Fruit fly (Drosophila melanogaster) whole organism, embryonic: ENCODE results near the gene Syp.

Experiments
- Ada2b ChIP-seq: fragments of 200-800 bp; sonication (Bioruptor generic); IDR thresholded peaks from 2 replicates; pipeline ENCODE4 v1.3.6; 2022; ENCODE audit warnings: missing biosample characterization, missing genetic modification characterization
- CG10209 ChIP-seq: fragments of 200-800 bp; sonication (Bioruptor generic); optimal IDR thresholded peaks from 3 replicates; lab custom pipeline; 2017; ENCODE audit warnings: missing biosample characterization, mild to moderate bottlenecking, missing genetic modification characterization, missing genetic modification reagents
- CG11085 ChIP-seq: fragments of 200-800 bp; sonication (Bioruptor generic); IDR thresholded peaks from 2 replicates; pipeline ENCODE4 v1.3.6; 2022; ENCODE audit warnings: missing biosample characterization, missing genetic modification characterization
- CG12299 ChIP-seq: fragments of 200-800 bp; sonication (Bioruptor generic); optimal IDR thresholded peaks from 2 replicates; lab custom pipeline; 2018; ENCODE audit warnings: missing biosample characterization, mild to moderate bottlenecking, missing genetic modification characterization
- CG1233 ChIP-seq: fragments of 200-800 bp; sonication (Bioruptor generic); optimal IDR thresholded peaks from 4 replicates; lab custom pipeline; 2018; ENCODE audit warnings: missing biosample characterization, mild to moderate bottlenecking, missing genetic modification characterization
- CG12744 ChIP-seq: fragments of 200-800 bp; sonication (Bioruptor generic); optimal IDR thresholded peaks from 2 replicates; lab custom pipeline; 2016; ENCODE audit warnings: missing biosample characterization, missing genetic modification characterization
- CG1529 ChIP-seq: fragments of 200-800 bp; sonication (Bioruptor generic); optimal IDR thresholded peaks from 3 replicates; lab custom pipeline; 2018; ENCODE audit warnings: missing biosample characterization, missing genetic modification characterization
- CG15479 ChIP-seq: fragments of 200-800 bp; sonication (Bioruptor generic); optimal IDR thresholded peaks from 3 replicates; lab custom pipeline; 2019; ENCODE audit warnings: missing biosample characterization, mild to moderate bottlenecking, missing genetic modification characterization, moderate library complexity
- CG1647 ChIP-seq: fragments of 200-800 bp; sonication (Bioruptor generic); optimal IDR thresholded peaks from 3 replicates; lab custom pipeline; 2016; ENCODE audit warnings: missing biosample characterization, missing genetic modification characterization
- CG16813 ChIP-seq: fragments of 200-800 bp; sonication (Bioruptor generic); IDR thresholded peaks from 3 replicates; pipeline ENCODE4 v1.3.6; 2022; ENCODE audit warnings: missing biosample characterization, missing genetic modification characterization; ENCODE audit not compliant: partially characterized antibody
- CG3847 ChIP-seq: fragments of 200-800 bp; sonication (Bioruptor generic); IDR thresholded peaks from 2 replicates; pipeline ENCODE4 v1.3.6; 2022; ENCODE audit warnings: missing biosample characterization, missing genetic modification characterization
- CG4730 ChIP-seq: fragments of 200-800 bp; sonication (Bioruptor generic); IDR thresholded peaks from 2 replicates; pipeline ENCODE4 v1.3.6; 2022; ENCODE audit warnings: missing biosample characterization, missing genetic modification characterization
- CG6765 ChIP-seq: fragments of 200-800 bp; sonication (Bioruptor generic); optimal IDR thresholded peaks from 3 replicates; lab custom pipeline; 2017; ENCODE audit warnings: missing biosample characterization, mild to moderate bottlenecking, missing genetic modification characterization
- CG6791 ChIP-seq: fragments of 200-800 bp; sonication (Bioruptor generic); IDR thresholded peaks from 3 replicates; pipeline ENCODE4 v1.3.6; 2022; ENCODE audit warnings: missing biosample characterization, missing genetic modification characterization; ENCODE audit not compliant: partially characterized antibody
- CG6854 ChIP-seq: fragments of 200-800 bp; sonication (Bioruptor generic); optimal IDR thresholded peaks from 3 replicates; lab custom pipeline; 2017; ENCODE audit warnings: missing biosample characterization, mild to moderate bottlenecking, missing genetic modification characterization
- CG7357 ChIP-seq: fragments of 200-800 bp; sonication (Bioruptor generic); IDR thresholded peaks from 3 replicates; pipeline ENCODE4 v1.3.6; 2022; ENCODE audit warnings: missing biosample characterization, missing genetic modification characterization
- CG8478 ChIP-seq: fragments of >200 bp; optimal IDR thresholded peaks from 2 replicates; lab custom pipeline; 2018
- Deaf1 ChIP-seq: fragments of 200-800 bp; optimal IDR thresholded peaks from 3 replicates; lab custom pipeline; 2019; ENCODE audit warnings: missing biosample characterization, mild to moderate bottlenecking, missing genetic modification characterization, moderate library complexity
- Doc3 ChIP-seq: fragments of 200-800 bp; sonication (Bioruptor generic); IDR thresholded peaks from 3 replicates; pipeline ENCODE4 v1.3.6; 2022; ENCODE audit warnings: missing biosample characterization, missing genetic modification characterization; ENCODE audit not compliant: partially characterized antibody
- Drgx ChIP-seq: fragments of 200-800 bp; sonication (Bioruptor generic); IDR thresholded peaks from 2 replicates; pipeline ENCODE4 v1.3.6; 2022; ENCODE audit warnings: missing biosample characterization, missing genetic modification characterization
- E2f1 ChIP-seq: fragments of 200-800 bp; sonication (Bioruptor generic); IDR thresholded peaks from 2 replicates; pipeline ENCODE4 v1.3.6; 2022; ENCODE audit warnings: missing biosample characterization, missing genetic modification characterization
- Ets65A ChIP-seq: fragments of 200-800 bp; sonication (Bioruptor generic); peaks from one replicate; lab custom pipeline; 2016; ENCODE audit warnings: missing biosample characterization, missing genetic modification characterization
- Hand ChIP-seq: fragments of 200-800 bp; sonication (Bioruptor generic); optimal IDR thresholded peaks from 2 replicates; lab custom pipeline; 2017; ENCODE audit warnings: mild to moderate bottlenecking, missing biosample characterization, missing genetic modification reagents, missing genetic modification characterization
- Max ChIP-seq: fragments of 200-800 bp; sonication (Bioruptor generic); optimal IDR thresholded peaks from 2 replicates; lab custom pipeline; 2016; ENCODE audit warnings: missing biosample characterization, mild to moderate bottlenecking, missing genetic modification characterization
- Oaz ChIP-seq: fragments of 200-800 bp; sonication (Bioruptor generic); IDR thresholded peaks from 2 replicates; pipeline ENCODE4 v1.3.6; 2022; ENCODE audit warnings: missing biosample characterization, missing genetic modification characterization
- Poxn ChIP-seq: fragments of 200-800 bp; sonication (Bioruptor generic); IDR thresholded peaks from 2 replicates; pipeline ENCODE4 v1.3.6; 2022; ENCODE audit warnings: missing biosample characterization, missing genetic modification characterization
- Sry-β ChIP-seq: fragments of 200-800 bp; sonication (Bioruptor generic); optimal IDR thresholded peaks from 2 replicates; lab custom pipeline; 2018; ENCODE audit warnings: missing biosample characterization, mild to moderate bottlenecking, missing genetic modification characterization, moderate library complexity
- Trl ChIP-seq, 3 experiments: fragments of >200 bp in 2 of 3; fragments of 200-800 bp in 1 of 3; sonication (Bioruptor generic) in 1 of 3; optimal IDR thresholded peaks; 2 replicates in 1 of 3; 3 replicates in 2 of 3; lab custom pipeline; 2016 to 2017; ENCODE audit warnings: missing biosample characterization in 1 of 3, missing genetic modification characterization in 1 of 3
- Usf ChIP-seq: fragments of 200-800 bp; sonication (Bioruptor generic); optimal IDR thresholded peaks from 2 replicates; lab custom pipeline; 2017; ENCODE audit warnings: missing genotype, missing biosample characterization, missing genetic modification characterization
- abd-A ChIP-seq: fragments of 200-800 bp; sonication (Bioruptor generic); optimal IDR thresholded peaks from 3 replicates; lab custom pipeline; 2019; ENCODE audit warnings: missing biosample characterization, mild to moderate bottlenecking, missing genetic modification characterization, moderate library complexity
- bsh ChIP-seq, 2 experiments: fragments of 200-800 bp; sonication (Bioruptor generic); optimal IDR thresholded peaks; 2 replicates each; lab custom pipeline; 2017 to 2018; ENCODE audit warnings: mild to moderate bottlenecking in 2 of 2, missing biosample characterization in 2 of 2, missing genetic modification characterization in 2 of 2, moderate library complexity in 1 of 2
- caup ChIP-seq: fragments of 200-800 bp; sonication (Bioruptor generic); optimal IDR thresholded peaks from 3 replicates; lab custom pipeline; 2017; ENCODE audit warnings: missing biosample characterization, mild to moderate bottlenecking, missing genetic modification characterization, moderate library complexity; ENCODE audit not compliant: severe bottlenecking
- corto ChIP-seq: fragments of 200-800 bp; sonication (Bioruptor generic); optimal IDR thresholded peaks from 2 replicates; lab custom pipeline; 2016; ENCODE audit warnings: missing biosample characterization, mild to moderate bottlenecking, missing genetic modification characterization, moderate library complexity
- dysf ChIP-seq: fragments of 200-800 bp; sonication (Bioruptor generic); IDR thresholded peaks from 3 replicates; pipeline ENCODE4 v1.3.6; 2022; ENCODE audit warnings: missing biosample characterization, missing genetic modification characterization
- lbe ChIP-seq: fragments of 200-800 bp; sonication (Bioruptor generic); optimal IDR thresholded peaks from 2 replicates; lab custom pipeline; 2016; ENCODE audit warnings: missing biosample characterization, mild to moderate bottlenecking, missing genetic modification characterization
- lola ChIP-seq, 3 experiments: fragments of >200 bp in 2 of 3; fragments of 200-800 bp in 1 of 3; sonication (Bioruptor generic) in 1 of 3; optimal IDR thresholded peaks; 2 replicates each; lab custom pipeline; 2017 to 2019; ENCODE audit warnings: missing biosample characterization in 3 of 3, missing genetic modification characterization in 3 of 3, mild to moderate bottlenecking in 1 of 3, moderate library complexity in 1 of 3
- mam ChIP-seq: fragments of 200-800 bp; sonication (Bioruptor generic); optimal IDR thresholded peaks from 3 replicates; lab custom pipeline; 2016; ENCODE audit warnings: missing biosample characterization, missing genetic modification characterization
- nom ChIP-seq: fragments of 200-800 bp; sonication (Bioruptor generic); optimal IDR thresholded peaks from 2 replicates; lab custom pipeline; 2017; ENCODE audit warnings: missing biosample characterization, missing genetic modification characterization, mild to moderate bottlenecking, moderate library complexity, missing genetic modification reagents
- peb ChIP-seq: fragments of 200-800 bp; sonication (Bioruptor generic); IDR thresholded peaks from 2 replicates; pipeline ENCODE4 v1.3.6; 2022; ENCODE audit warnings: missing biosample characterization, missing genetic modification characterization
- pzg ChIP-seq: fragments of 200-800 bp; sonication (Bioruptor generic); optimal IDR thresholded peaks from 3 replicates; lab custom pipeline; 2018; ENCODE audit warnings: missing biosample characterization, mild to moderate bottlenecking, missing genetic modification characterization, moderate library complexity
- scrt ChIP-seq: fragments of 200-800 bp; sonication (Bioruptor generic); optimal IDR thresholded peaks from 2 replicates; lab custom pipeline; 2018; ENCODE audit warnings: missing biosample characterization, mild to moderate bottlenecking, missing genetic modification characterization, moderate library complexity
- sd ChIP-seq: fragments of 200-800 bp; sonication (Bioruptor generic); optimal IDR thresholded peaks from 3 replicates; lab custom pipeline; 2018; ENCODE audit warnings: missing biosample characterization, mild to moderate bottlenecking, missing genetic modification characterization, moderate library complexity
- so ChIP-seq: fragments of 200-800 bp; sonication (Bioruptor generic); IDR thresholded peaks from 3 replicates; pipeline ENCODE4 v1.3.6; 2022; ENCODE audit warnings: missing biosample characterization, missing genetic modification characterization
- toy ChIP-seq: fragments of 200-800 bp; sonication (Bioruptor generic); IDR thresholded peaks from 2 replicates; pipeline ENCODE4 v1.3.6; 2022; ENCODE audit warnings: missing biosample characterization, missing genetic modification characterization
- tup ChIP-seq: fragments of 200-800 bp; sonication (Bioruptor generic); optimal IDR thresholded peaks from 2 replicates; lab custom pipeline; 2016; ENCODE audit warnings: missing biosample characterization, mild to moderate bottlenecking, missing genetic modification characterization, moderate library complexity
- wek ChIP-seq: fragments of 200-800 bp; sonication (Bioruptor generic); optimal IDR thresholded peaks from 3 replicates; lab custom pipeline; 2018; ENCODE audit warnings: missing biosample characterization, mild to moderate bottlenecking, missing genetic modification characterization, moderate library complexity
- zen2 ChIP-seq: fragments of 200-800 bp; sonication (Bioruptor generic); IDR thresholded peaks from 3 replicates; pipeline ENCODE4 v1.3.6; 2022; ENCODE audit warnings: missing biosample characterization, missing genetic modification characterization; ENCODE audit not compliant: partially characterized antibody

Syp gene

dm6 chr3R:20779969-20780368, 23.4 kb downstream of the Syp start:
- TF ChIP-seq CG7357 (GFP tag; lab: Robert Waterston, UW), result 0 out of 3 replicates have a peak, but pooled peaks have one; percentile 25
- TF ChIP-seq CG16813 (GFP tag; lab: Robert Waterston, UW), result 0 out of 3 replicates have a peak, but pooled peaks have one; percentile 33
- TF ChIP-seq CG15479, result peak; percentile 28
- peak; percentile 53 for TF ChIP-seq lbe
- no peak for TF ChIP-seq tup
- peak; percentile 82 for TF ChIP-seq Deaf1 (tag; lab: Kevin White, UChicago)
- TF ChIP-seq Drgx, result peak; percentile 83
- TF ChIP-seq zen2, result 0 out of 3 replicates have a peak, but pooled peaks have one; percentile 21
- TF ChIP-seq CG8478, result peak; percentile 41
- no peak for TF ChIP-seq Poxn (GFP tag; lab: Robert Waterston, UW)
- TF ChIP-seq bsh (GFP tag; optimal IDR thresholded peaks at IDR 0.05; lab: Kevin White, UChicago), result peak in 1 of 2 experiments; percentile 56
- TF ChIP-seq Ets65A, result peak; percentile 25
- peak; percentile 75 for TF ChIP-seq corto
- peak; percentile 93 for TF ChIP-seq nom (GFP tag; lab: Kevin White, UChicago)
- no peak for TF ChIP-seq scrt (GFP tag; lab: Kevin White, UChicago)

- TF ChIP-seq Hand (GFP tag; lab: Kevin White, UChicago) (no peak), lola (GFP tag; optimal IDR thresholded peaks at IDR 0.05; lab: Kevin White, UChicago) (no peak), CG4730 (GFP tag; lab: Robert Waterston, UW) (no peak), nom (GFP tag; lab: Kevin White, UChicago) (peak; percentile 65), CG1233 (GFP tag; lab: Kevin White, UChicago) (no peak), CG12744 (no peak), Max (GFP tag; lab: Kevin White, UChicago) (no peak), E2f1 (no peak), pzg (no peak), CG1529 (GFP tag; lab: Kevin White, UChicago) (no peak), mam (GFP tag; lab: Kevin White, UChicago) (no peak), CG6854 (GFP tag; lab: Kevin White, UChicago) (no peak), bsh (GFP tag; optimal IDR thresholded peaks at IDR 0.05; lab: Kevin White, UChicago) (peak in 1 of 2 experiments; percentile 74), dysf (no peak), CG10209 (GFP tag; lab: Kevin White, UChicago) (no peak), peb (GFP tag; lab: Robert Waterston, UW) (no peak), CG6765 (GFP tag; lab: Kevin White, UChicago) (no peak), so (no peak), sd (tag; lab: Kevin White, UChicago) (no peak), Ada2b (no peak), Doc3 (GFP tag; lab: Robert Waterston, UW) (no peak), Drgx (peak; percentile 73), Sry-β (GFP tag; lab: Kevin White, UChicago) (no peak), wek (GFP tag; lab: Kevin White, UChicago) (no peak), CG3847 (GFP tag; lab: Robert Waterston, UW) (no peak)
Observed at dm6 chr3R:20782104-20782654, 25.6 kb downstream of the Syp start.

dm6 chr3R:20782655-20783105, 26.2 kb downstream of the Syp start:
- TF ChIP-seq Deaf1 (tag; lab: Kevin White, UChicago) (no peak), toy (GFP tag; lab: Robert Waterston, UW) (no peak), lbe (peak; percentile 83), abd-A (tag; lab: Kevin White, UChicago) (no peak), nom (GFP tag; lab: Kevin White, UChicago) (peak; percentile 62), Max (GFP tag; lab: Kevin White, UChicago) (no peak), CG1647 (no peak), Trl (optimal IDR thresholded peaks at IDR 0.05; lab: Kevin White, UChicago) (peak; percentile 40 to 43), Trl (GFP tag; optimal IDR thresholded peaks at IDR 0.05; lab: Kevin White, UChicago) (no peak), caup (GFP tag; lab: Kevin White, UChicago) (no peak), Oaz (GFP tag; lab: Robert Waterston, UW) (no peak), corto (peak; percentile 40), CG11085 (GFP tag; lab: Robert Waterston, UW) (no peak), CG12299 (tag; lab: Kevin White, UChicago) (no peak), Usf (no peak), CG6791 (0 out of 3 replicates have a peak, but pooled peaks have one; percentile 7)
